Worm (Caenorhabditis elegans) whole organism, young adult: Measurements from ENCODE around the gene T07G12.4.

ENCODE experiments used
- B0035.1 ChIP-seq: sonication (generic microtip); optimal IDR thresholded peaks from 2 replicates; lab custom pipeline; 2016; ENCODE audit warnings: missing genetic modification characterization, mild to moderate bottlenecking, missing compliant biosample characterization, missing genotype, missing genetic modification reagents
- B0336.3 ChIP-seq: fragments of 200-800 bp; sonication (Bioruptor generic); IDR thresholded peaks from 2 replicates; pipeline ENCODE4 v1.3.6; 2022; ENCODE audit warnings: missing genetic modification characterization, missing compliant biosample characterization
- D2030.7 ChIP-seq: fragments of 200-800 bp; sonication (Bioruptor generic); IDR thresholded peaks from 2 replicates; pipeline ENCODE4 v1.3.6; 2022; ENCODE audit warnings: missing genetic modification reagents, missing genetic modification characterization, missing compliant biosample characterization
- F22D6.2 ChIP-seq: sonication (generic microtip); optimal IDR thresholded peaks from 2 replicates; lab custom pipeline; 2016; ENCODE audit warnings: mild to moderate bottlenecking, missing genetic modification characterization, missing compliant biosample characterization
- F49E8.2 ChIP-seq: sonication (generic microtip); optimal IDR thresholded peaks from 3 replicates; lab custom pipeline; 2017; ENCODE audit warnings: missing genetic modification characterization, mild to moderate bottlenecking, missing compliant biosample characterization, antibody characterized with exemption, moderate library complexity; ENCODE audit not compliant: insufficient read depth
- F52B5.7 ChIP-seq: sonication (generic microtip); optimal IDR thresholded peaks from 2 replicates; lab custom pipeline; 2016; ENCODE audit warnings: mild to moderate bottlenecking, missing genetic modification characterization, missing compliant biosample characterization
- T07F8.4 ChIP-seq: sonication (generic microtip); optimal IDR thresholded peaks from 2 replicates; lab custom pipeline; 2016; ENCODE audit warnings: mild to moderate bottlenecking, missing genetic modification characterization, moderate library complexity, missing compliant biosample characterization
- T26A5.8 ChIP-seq: sonication (generic microtip); optimal IDR thresholded peaks from 2 replicates; lab custom pipeline; 2016; ENCODE audit warnings: missing genetic modification characterization, missing compliant biosample characterization
- Y53G8AR.9 ChIP-seq: fragments of 200-800 bp; sonication (Bioruptor generic); conservative IDR thresholded peaks from 2 replicates; pipeline ENCODE4 v1.3.6; 2022; ENCODE audit warnings: missing genetic modification reagents, missing genetic modification characterization, missing compliant biosample characterization
- Y56A3A.18 ChIP-seq: fragments of 200-800 bp; sonication (Bioruptor generic); IDR thresholded peaks from 2 replicates; pipeline ENCODE4 v1.3.6; 2022; ENCODE audit warnings: missing genetic modification reagents, missing genetic modification characterization, missing compliant biosample characterization
- ZK185.1 ChIP-seq: sonication (generic microtip); optimal IDR thresholded peaks from 2 replicates; lab custom pipeline; 2016; ENCODE audit warnings: mild to moderate bottlenecking, missing genetic modification characterization, missing compliant biosample characterization; ENCODE audit not compliant: poor library complexity, severe bottlenecking
- akir-1 ChIP-seq: fragments of 200-800 bp; sonication (Bioruptor generic); optimal IDR thresholded peaks from 2 replicates; lab custom pipeline; 2018; ENCODE audit warnings: mild to moderate bottlenecking, missing genetic modification characterization, moderate library complexity, missing compliant biosample characterization
- ama-1 ChIP-seq, 3 experiments: fragments of 150-350 bp in 1 of 3; sonication (generic microtip) in 2 of 3; optimal IDR thresholded peaks; 2 replicates each; lab custom pipeline; 2014 to 2018; ENCODE audit warnings: missing biosample characterization in 2 of 3, missing genetic modification characterization in 2 of 3, missing genetic modification reagents in 2 of 3
- aptf-3 ChIP-seq: fragments of 200-800 bp; sonication (Bioruptor generic); IDR thresholded peaks from 2 replicates; pipeline ENCODE4 v1.3.6; 2022; ENCODE audit warnings: missing genetic modification characterization, missing compliant biosample characterization
- attf-3 ChIP-seq: fragments of 200-800 bp; sonication (Bioruptor generic); conservative IDR thresholded peaks from 2 replicates; pipeline ENCODE4 v1.3.6; 2022; ENCODE audit warnings: missing genetic modification reagents, missing genetic modification characterization, missing compliant biosample characterization
- attf-5 ChIP-seq: fragments of 200-800 bp; sonication (Bioruptor generic); optimal IDR thresholded peaks from 2 replicates; lab custom pipeline; 2018; ENCODE audit warnings: mild to moderate bottlenecking, missing genetic modification characterization, missing compliant biosample characterization
- ccch-3 ChIP-seq: fragments of 200-800 bp; sonication (Bioruptor generic); optimal IDR thresholded peaks from 2 replicates; lab custom pipeline; 2018; ENCODE audit warnings: mild to moderate bottlenecking, missing genetic modification characterization, missing compliant biosample characterization
- cebp-1 ChIP-seq, 2 experiments: fragments of 200-800 bp in 1 of 2; sonication (Bioruptor generic) in 1 of 2; sonication (generic microtip) in 1 of 2; IDR thresholded peaks in 1 of 2; optimal IDR thresholded peaks in 1 of 2; 2 replicates each; pipeline versions ENCODE4 v1.3.6 to Lab custom; 2017 to 2022; ENCODE audit warnings: missing compliant biosample characterization in 2 of 2, missing genetic modification characterization in 2 of 2, mild to moderate bottlenecking in 1 of 2, missing genetic modification reagents in 1 of 2, moderate library complexity in 1 of 2
- ceh-100 ChIP-seq: fragments of 200-800 bp; sonication (Bioruptor generic); IDR thresholded peaks from 2 replicates; pipeline ENCODE4 v1.3.6; 2022; ENCODE audit warnings: missing genetic modification reagents, missing genetic modification characterization, missing compliant biosample characterization
- ceh-91 ChIP-seq: fragments of 200-800 bp; sonication (Bioruptor generic); IDR thresholded peaks from 2 replicates; pipeline ENCODE4 v1.3.6; 2022; ENCODE audit warnings: missing genetic modification reagents, missing genetic modification characterization, missing compliant biosample characterization
- chd-7 ChIP-seq: sonication (generic microtip); optimal IDR thresholded peaks from 2 replicates; lab custom pipeline; 2016; ENCODE audit warnings: mild to moderate bottlenecking, missing genetic modification characterization, moderate library complexity, missing compliant biosample characterization
- dpff-1 ChIP-seq: sonication (generic microtip); optimal IDR thresholded peaks from 2 replicates; lab custom pipeline; 2017; ENCODE audit warnings: mild to moderate bottlenecking, missing genetic modification characterization, missing compliant biosample characterization
- dpl-1 ChIP-seq: fragments of 150-350 bp; optimal IDR thresholded peaks from 2 replicates; lab custom pipeline; 2014; ENCODE audit warnings: missing biosample characterization, missing genetic modification reagents, missing genetic modification characterization
- egl-18 ChIP-seq: fragments of 200-800 bp; sonication (Bioruptor generic); IDR thresholded peaks from 2 replicates; pipeline ENCODE4 v1.3.6; 2022; ENCODE audit warnings: missing genetic modification reagents, missing genetic modification characterization, missing compliant biosample characterization
- ets-4 ChIP-seq: fragments of 200-800 bp; sonication (Bioruptor generic); optimal IDR thresholded peaks from 2 replicates; lab custom pipeline; 2018; ENCODE audit warnings: mild to moderate bottlenecking, missing genetic modification characterization, missing compliant biosample characterization
- fkh-3 ChIP-seq: sonication (generic microtip); optimal IDR thresholded peaks from 2 replicates; lab custom pipeline; 2016; ENCODE audit warnings: mild to moderate bottlenecking, missing genetic modification characterization, missing compliant biosample characterization
- gei-17 ChIP-seq: fragments of 200-800 bp; sonication (Bioruptor generic); optimal IDR thresholded peaks from 2 replicates; lab custom pipeline; 2018; ENCODE audit warnings: mild to moderate bottlenecking, missing genetic modification characterization, missing compliant biosample characterization
- let-526 ChIP-seq: fragments of 200-800 bp; sonication (Bioruptor generic); IDR thresholded peaks from 2 replicates; pipeline ENCODE4 v1.3.6; 2022; ENCODE audit warnings: missing genetic modification reagents, missing genetic modification characterization, missing compliant biosample characterization
- let-607 ChIP-seq, 2 experiments: fragments of 200-800 bp in 1 of 2; sonication (Bioruptor generic) in 1 of 2; sonication (generic microtip) in 1 of 2; optimal IDR thresholded peaks; 2 replicates each; lab custom pipeline; 2016 to 2018; ENCODE audit warnings: mild to moderate bottlenecking in 2 of 2, missing compliant biosample characterization in 2 of 2, missing genetic modification characterization in 2 of 2, moderate library complexity in 2 of 2, missing genotype in 1 of 2
- lin-26 ChIP-seq: fragments of 200-800 bp; sonication (Bioruptor generic); IDR thresholded peaks from 2 replicates; pipeline ENCODE4 v1.3.6; 2022; ENCODE audit warnings: missing genetic modification reagents, missing genetic modification characterization, missing compliant biosample characterization
- lin-40 ChIP-seq: sonication (generic microtip); optimal IDR thresholded peaks from 2 replicates; lab custom pipeline; 2016; ENCODE audit warnings: missing genetic modification characterization, mild to moderate bottlenecking, missing compliant biosample characterization, missing genotype, missing genetic modification reagents
- lsy-27 ChIP-seq: sonication (generic microtip); optimal IDR thresholded peaks from 2 replicates; lab custom pipeline; 2017; ENCODE audit warnings: missing genetic modification characterization, mild to moderate bottlenecking, missing compliant biosample characterization, antibody characterized with exemption, missing genotype, borderline replicate concordance; ENCODE audit not compliant: insufficient read depth
- madf-10 ChIP-seq: sonication (generic microtip); optimal IDR thresholded peaks from 2 replicates; lab custom pipeline; 2016; ENCODE audit warnings: mild to moderate bottlenecking, missing genetic modification characterization, missing compliant biosample characterization
- madf-8 ChIP-seq: fragments of 200-800 bp; sonication (Bioruptor generic); conservative IDR thresholded peaks from 2 replicates; pipeline ENCODE4 v1.3.6; 2022; ENCODE audit warnings: missing genetic modification reagents, missing genetic modification characterization, missing compliant biosample characterization
- mel-28 ChIP-seq: sonication (generic microtip); optimal IDR thresholded peaks from 2 replicates; lab custom pipeline; 2016; ENCODE audit warnings: borderline replicate concordance, mild to moderate bottlenecking, missing genetic modification characterization, missing compliant biosample characterization
- nfya-2 ChIP-seq: fragments of 200-800 bp; sonication (Bioruptor generic); IDR thresholded peaks from 2 replicates; pipeline ENCODE4 v1.3.6; 2022; ENCODE audit warnings: missing genetic modification reagents, missing genetic modification characterization, missing compliant biosample characterization
- nhr-120 ChIP-seq: fragments of 200-800 bp; sonication (Bioruptor generic); IDR thresholded peaks from 2 replicates; pipeline ENCODE4 v1.3.6; 2022; ENCODE audit warnings: missing genetic modification characterization, missing compliant biosample characterization
- nhr-179 ChIP-seq: sonication (generic microtip); optimal IDR thresholded peaks from 2 replicates; lab custom pipeline; 2016; ENCODE audit warnings: mild to moderate bottlenecking, missing genetic modification characterization, missing compliant biosample characterization
- nhr-90 ChIP-seq: sonication (generic microtip); optimal IDR thresholded peaks from 2 replicates; lab custom pipeline; 2016; ENCODE audit warnings: missing genotype, mild to moderate bottlenecking, missing genetic modification characterization, missing compliant biosample characterization
- sea-2 ChIP-seq: fragments of 200-800 bp; sonication (Bioruptor generic); IDR thresholded peaks from 2 replicates; pipeline ENCODE4 v1.3.6; 2022; ENCODE audit warnings: missing genetic modification characterization, missing compliant biosample characterization
- snpc-1.1 ChIP-seq: sonication (generic microtip); optimal IDR thresholded peaks from 2 replicates; lab custom pipeline; 2017; ENCODE audit warnings: missing genetic modification characterization, mild to moderate bottlenecking, missing compliant biosample characterization, antibody characterized with exemption, moderate library complexity, missing genotype, missing genetic modification reagents; ENCODE audit not compliant: insufficient read depth
- sptf-2 ChIP-seq: fragments of 200-800 bp; sonication (Bioruptor generic); optimal IDR thresholded peaks from 2 replicates; lab custom pipeline; 2018; ENCODE audit warnings: mild to moderate bottlenecking, missing genetic modification characterization, missing compliant biosample characterization
- tbx-9 ChIP-seq: sonication (generic microtip); optimal IDR thresholded peaks from 2 replicates; lab custom pipeline; 2016; ENCODE audit warnings: borderline replicate concordance, missing genetic modification characterization, inconsistent platforms, missing compliant biosample characterization
- unc-62 ChIP-seq: fragments of 150-350 bp; optimal IDR thresholded peaks from 2 replicates; lab custom pipeline; 2014; ENCODE audit warnings: missing biosample characterization, missing genetic modification reagents, missing genetic modification characterization
- ztf-22 ChIP-seq: fragments of 200-800 bp; sonication (Bioruptor generic); optimal IDR thresholded peaks from 2 replicates; lab custom pipeline; 2018; ENCODE audit warnings: mild to moderate bottlenecking, missing genetic modification characterization, moderate library complexity, missing compliant biosample characterization

T07G12.4 gene

DNA sequence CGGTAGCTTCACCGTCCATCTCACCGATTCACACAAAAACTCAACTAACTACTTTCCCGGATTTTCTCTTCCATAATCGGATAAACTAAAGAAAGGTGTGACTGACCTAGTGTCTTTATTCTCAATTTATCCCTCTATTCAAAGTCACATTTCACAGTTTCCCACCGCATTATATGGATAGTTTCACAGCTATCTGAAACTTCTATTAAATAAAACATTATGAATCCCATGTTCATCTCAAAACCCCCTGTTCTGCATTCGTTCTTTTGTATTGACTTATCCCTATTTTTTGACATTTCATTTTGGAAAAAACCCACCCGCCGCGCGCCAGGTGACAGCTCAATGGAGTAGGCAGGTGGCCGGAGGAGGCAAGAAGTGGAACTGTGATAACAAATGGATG lies 29.3 kb upstream of the T07G12.4 start:
- TF ChIP-seq unc-62 = no peak
- TF ChIP-seq let-607 (tag; optimal IDR thresholded peaks at IDR 0.05; lab: Kevin White, UChicago) = no peak
- no peak for TF ChIP-seq mel-28 (tag; lab: Kevin White, UChicago)
- TF ChIP-seq let-526 (GFP tag; lab: Robert Waterston, UW) = no peak
- TF ChIP-seq ets-4 = no peak
- no peak for TF ChIP-seq Y53G8AR.9 (GFP tag; lab: Robert Waterston, UW)
- TF ChIP-seq F22D6.2 (tag; lab: Kevin White, UChicago) = no peak
- no peak for TF ChIP-seq Y56A3A.18 (GFP tag; lab: Robert Waterston, UW)
- no peak for TF ChIP-seq akir-1 (GFP tag; lab: Kevin White, UChicago)
- TF ChIP-seq ZK185.1 (tag; lab: Kevin White, UChicago) = no peak

DNA sequence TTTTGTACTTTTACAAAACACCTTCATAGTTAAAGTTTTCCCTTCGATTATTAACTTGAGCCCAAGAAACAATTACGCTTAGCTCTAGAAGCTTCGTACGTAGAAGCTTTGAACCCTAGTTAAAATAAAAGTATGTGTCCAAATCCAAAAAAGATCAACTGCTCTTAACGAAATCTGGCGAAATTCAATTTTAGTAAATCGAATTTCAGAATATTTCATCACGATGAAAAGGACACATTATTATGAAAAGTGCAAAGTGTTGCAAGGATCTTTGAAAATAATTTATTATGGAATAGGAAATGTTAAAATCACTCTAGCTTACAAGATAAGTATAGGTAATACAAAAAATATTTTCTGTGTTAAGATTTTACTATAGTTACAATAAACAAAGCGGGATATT lies 26.8 kb upstream of the T07G12.4 start:
- no peak for TF ChIP-seq tbx-9 (tag; lab: Kevin White, UChicago)
- no peak for TF ChIP-seq aptf-3 (GFP tag; lab: Robert Waterston, UW)
- TF ChIP-seq madf-10 (tag; lab: Kevin White, UChicago) = no peak
- TF ChIP-seq madf-8 (GFP tag; lab: Robert Waterston, UW) = no peak
- no peak for TF ChIP-seq let-526 (GFP tag; lab: Robert Waterston, UW)
- no peak for TF ChIP-seq sptf-2 (GFP tag; lab: Kevin White, UChicago)
- no peak for TF ChIP-seq nhr-90

- TF ChIP-seq egl-18 (GFP tag; lab: Robert Waterston, UW) (no peak), F49E8.2 (tag; lab: Kevin White, UChicago) (no peak), nhr-179 (tag; lab: Kevin White, UChicago) (no peak), F52B5.7 (tag; lab: Kevin White, UChicago) (no peak), lin-26 (GFP tag; lab: Robert Waterston, UW) (no peak), T07F8.4 (no peak), attf-3 (no peak), dpff-1 (tag; lab: Kevin White, UChicago) (no peak), chd-7 (no peak), lsy-27 (no peak), nhr-120 (GFP tag; lab: Robert Waterston, UW) (no peak), ceh-91 (GFP tag; lab: Robert Waterston, UW) (no peak), ztf-22 (GFP tag; lab: Kevin White, UChicago) (no peak), attf-5 (GFP tag; lab: Kevin White, UChicago) (no peak), gei-17 (no peak), nfya-2 (GFP tag; lab: Robert Waterston, UW) (no peak), B0336.3 (no peak), ccch-3 (GFP tag; lab: Kevin White, UChicago) (no peak)
Measured at ce11 chrIV:10564613-10565012, 26.1 kb upstream of the T07G12.4 start.

- TF ChIP-seq snpc-1.1 (tag; lab: Kevin White, UChicago) (no peak), D2030.7 (no peak), dpl-1 (GFP tag; lab: Kevin White, UChicago) (no peak), ceh-91 (GFP tag; lab: Robert Waterston, UW) (no peak), B0035.1 (tag; lab: Kevin White, UChicago) (no peak), T26A5.8 (tag; lab: Kevin White, UChicago) (no peak), F49E8.2 (tag; lab: Kevin White, UChicago) (no peak), ceh-100 (GFP tag; lab: Robert Waterston, UW) (no peak), lin-40 (tag; lab: Kevin White, UChicago) (no peak), madf-8 (GFP tag; lab: Robert Waterston, UW) (no peak), sea-2 (no peak), fkh-3 (tag; lab: Kevin White, UChicago) (no peak), ama-1 (optimal IDR thresholded peaks at IDR 0.05; lab: Kevin White, UChicago) (no peak), ama-1 (GFP tag; optimal IDR thresholded peaks at IDR 0.05; lab: Kevin White, UChicago) (no peak), cebp-1 (GFP tag; IDR thresholded peaks at IDR 0.05; lab: Robert Waterston, UW) (no peak), cebp-1 (tag; optimal IDR thresholded peaks at IDR 0.05; lab: Kevin White, UChicago) (no peak)
Measured at ce11 chrIV:10561605-10562004, 23.1 kb upstream of the T07G12.4 start, which contains the start of gene him-8. him-8 (plus strand) TSS chrIV:10561905.
